Fruit fly (Drosophila melanogaster) Kc167 (cell line): ENCODE measurements around the gene CG14572.

Experiments
- Myc ChIP-seq: fragments of >200 bp; optimal IDR thresholded peaks from 2 replicates; lab custom pipeline; 2017; ENCODE audit warnings: missing external identifiers
- Sin3A ChIP-seq: fragments of >200 bp; optimal IDR thresholded peaks from 2 replicates; lab custom pipeline; 2018; ENCODE audit warnings: missing external identifiers
- h ChIP-seq: fragments of >200 bp; optimal IDR thresholded peaks from 3 replicates; lab custom pipeline; 2018; ENCODE audit warnings: missing external identifiers
- insv ChIP-seq: fragments of >200 bp; optimal IDR thresholded peaks from 3 replicates; lab custom pipeline; 2018; ENCODE audit warnings: missing external identifiers
- psq ChIP-seq: fragments of >200 bp; optimal IDR thresholded peaks from 2 replicates; lab custom pipeline; 2017; ENCODE audit warnings: missing external identifiers
- ttk ChIP-seq: sonication (Bioruptor generic); optimal IDR thresholded peaks from 2 replicates; lab custom pipeline; 2017; ENCODE audit warnings: missing external identifiers

The CG14572 gene

dm6 chr3L:21770328-21770727 is 29.0 kb downstream of the CG14572 start, which contains the start of gene Syn1:
Gene Syn1 (minus strand): TSS chr3L:21770534.
- no peak for TF ChIP-seq Sin3A
- TF ChIP-seq h (lab: Kevin White, UChicago) = no peak
- no peak for TF ChIP-seq ttk (lab: Kevin White, UChicago)

- TF ChIP-seq insv (lab: Kevin White, UChicago) (no peak), Myc (lab: Kevin White, UChicago) (no peak), Sin3A (no peak), h (lab: Kevin White, UChicago) (no peak), ttk (lab: Kevin White, UChicago) (no peak), psq (lab: Kevin White, UChicago) (no peak)
Observed at dm6 chr3L:21773855-21774254, 32.5 kb downstream of the CG14572 start.

DNA sequence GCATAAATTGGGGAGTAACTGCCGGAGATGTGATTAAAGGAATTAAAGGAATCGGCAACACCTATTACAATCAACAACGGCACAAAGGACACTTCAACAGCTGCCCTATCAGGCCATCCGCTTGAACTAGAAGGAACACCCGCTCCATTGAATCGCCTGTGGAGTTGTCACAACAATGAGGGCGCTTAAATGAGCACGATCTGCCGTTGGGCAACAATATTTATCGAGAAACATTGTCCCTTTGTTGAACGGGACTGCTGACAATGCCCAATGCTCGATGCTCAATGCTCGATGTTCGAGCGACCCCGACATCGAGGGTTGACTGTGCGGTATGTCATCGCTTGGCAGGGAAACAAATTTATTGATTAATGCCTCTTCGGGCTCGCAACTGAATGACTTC is 46.5 kb downstream of the CG14572 start:
- TF ChIP-seq Sin3A = no peak
- no peak for TF ChIP-seq Myc (lab: Kevin White, UChicago)
- TF ChIP-seq h (lab: Kevin White, UChicago) = no peak
- no peak for TF ChIP-seq psq (lab: Kevin White, UChicago)
- TF ChIP-seq insv (lab: Kevin White, UChicago) = no peak
- TF ChIP-seq ttk (lab: Kevin White, UChicago) = no peak
